Worm (Caenorhabditis elegans): Measurements from ENCODE around the gene C53A3.1.

ce11 chrV:5798132-5798531, 38.1 kb upstream of the C53A3.1 start, which contains the start of gene nstp-3:
- TF ChIP-seq ztf-16 (tag; optimal IDR thresholded peaks at IDR 0.05) (no peak), elt-4 (tag; optimal IDR thresholded peaks at IDR 0.05) (no peak), ama-1 (optimal IDR thresholded peaks at IDR 0.05) (no peak), ceh-30 (tag; optimal IDR thresholded peaks at IDR 0.05) (no peak), lin-11 (tag; optimal IDR thresholded peaks at IDR 0.05) (no peak), hlh-13 (GFP tag; optimal IDR thresholded peaks at IDR 0.05) (no peak), ets-4 (tag; optimal IDR thresholded peaks at IDR 0.05) (no peak), che-1 (tag; optimal IDR thresholded peaks at IDR 0.05) (no peak), hlh-15 (tag; optimal IDR thresholded peaks at IDR 0.05) (no peak), fkh-10 (GFP tag; optimal IDR thresholded peaks at IDR 0.05) (no peak)

Measured in whole organism, late embryonic.